Fruit fly (Drosophila melanogaster): ENCODE measurements around the gene CG4854.

- TF ChIP-seq CG8478 (optimal IDR thresholded peaks at IDR 0.05) (no peak), pan (optimal IDR thresholded peaks at IDR 0.05) (no peak), psq (optimal IDR thresholded peaks at IDR 0.05) (no peak), EcR (GFP tag; optimal IDR thresholded peaks at IDR 0.05) (no peak), Dll (optimal IDR thresholded peaks at IDR 0.05) (no peak), usp (GFP tag; optimal IDR thresholded peaks at IDR 0.05) (no peak)
Measured at dm6 chr3R:20010942-20011341, 16.9 kb upstream of the CG4854 start.

All from whole organism.